Fruit fly (Drosophila melanogaster): Measurements from ENCODE around the gene vret.

The vret gene

dm6 chr3R:22753895-22754774 lies 8.8 kb upstream of the vret start (continued):
- peak; percentile 78 for TF ChIP-seq Dbx (GFP tag; IDR thresholded peaks at IDR 0.05)
- peak; percentile 9 for TF ChIP-seq caup (GFP tag; optimal IDR thresholded peaks at IDR 0.05; ENCODE audit: severe bottlenecking)
- TF ChIP-seq Myb (GFP tag; optimal IDR thresholded peaks at IDR 0.05), result peak; percentile 17
- peak; percentile 81 for TF ChIP-seq CG2678 (tag; optimal IDR thresholded peaks at IDR 0.05)
- TF ChIP-seq dimm (GFP tag; IDR thresholded peaks at IDR 0.05), result no peak
- TF ChIP-seq unc-4 (GFP tag; IDR thresholded peaks at IDR 0.05; ENCODE audit: partially characterized antibody), result peak; percentile 44
- peak; percentile 66 for TF ChIP-seq Hmr (GFP tag; optimal IDR thresholded peaks at IDR 0.05)
- peak; percentile 55 for TF ChIP-seq CG10979 (tag; optimal IDR thresholded peaks at IDR 0.05)
- peak; percentile 8 to 55 for TF ChIP-seq Pdp1 (GFP tag; optimal IDR thresholded peaks at IDR 0.05)
- peak; percentile 11 for TF ChIP-seq CG5180 (GFP tag; optimal IDR thresholded peaks at IDR 0.05)
- TF ChIP-seq Abd-B (GFP tag; optimal IDR thresholded peaks at IDR 0.05), result peak; percentile 33
- TF ChIP-seq CG13775 (GFP tag; optimal IDR thresholded peaks at IDR 0.05), result peak; percentile 63
- TF ChIP-seq slou (GFP tag; optimal IDR thresholded peaks at IDR 0.05), result peak; percentile 5
- peak; percentile 51 for TF ChIP-seq ftz-f1 (GFP tag; optimal IDR thresholded peaks at IDR 0.05)
- no peak for TF ChIP-seq insv (GFP tag; optimal IDR thresholded peaks at IDR 0.05)
- peak; percentile 41 for TF ChIP-seq CG7987 (GFP tag; optimal IDR thresholded peaks at IDR 0.05)
- peak; percentile 26 for TF ChIP-seq repo (GFP tag; optimal IDR thresholded peaks at IDR 0.05)
- peak; percentile 73 for TF ChIP-seq CG9727 (GFP tag; optimal IDR thresholded peaks at IDR 0.05)
- peak; percentile 23; the same call in 1 of the 3 replicates for TF ChIP-seq Mrtf (GFP tag; IDR thresholded peaks at IDR 0.05)
- TF ChIP-seq Deaf1 (tag; optimal IDR thresholded peaks at IDR 0.05), result peak; percentile 95
- TF ChIP-seq CG8388 (GFP tag; optimal IDR thresholded peaks at IDR 0.05), result peak; percentile 52
- TF ChIP-seq CG10209 (GFP tag; optimal IDR thresholded peaks at IDR 0.05), result peak; percentile 61
- TF ChIP-seq Bteb2 (GFP tag; optimal IDR thresholded peaks at IDR 0.05), result no peak
- no peak for TF ChIP-seq pan (optimal IDR thresholded peaks at IDR 0.05)
- TF ChIP-seq pan (GFP tag; optimal IDR thresholded peaks at IDR 0.05 in 1 of 2, IDR thresholded peaks at IDR 0.05 in 1 of 2), result peak in 1 of 2 experiments; percentile 51
- peak; percentile 28 for TF ChIP-seq fd3F (GFP tag; optimal IDR thresholded peaks at IDR 0.05)
- peak; percentile 53; the same call in 1 of the 2 replicates for TF ChIP-seq bowl (GFP tag; IDR thresholded peaks at IDR 0.05)

- TF ChIP-seq ftz-f1 (GFP tag; optimal IDR thresholded peaks at IDR 0.05), result peak; percentile 1
- TF ChIP-seq onecut (GFP tag; IDR thresholded peaks at IDR 0.05), result peak; percentile 72
- peak; percentile 74 for TF ChIP-seq cg (GFP tag; optimal IDR thresholded peaks at IDR 0.05)
- TF ChIP-seq sisA (GFP tag; IDR thresholded peaks at IDR 0.05), result no peak
- TF ChIP-seq Hr78 (GFP tag; optimal IDR thresholded peaks at IDR 0.05), result peak in 1 of 2 experiments; percentile 25
- no peak for TF ChIP-seq trh (GFP tag; optimal IDR thresholded peaks at IDR 0.05)
- no peak for TF ChIP-seq CG8478 (optimal IDR thresholded peaks at IDR 0.05)
- TF ChIP-seq pros (GFP tag; optimal IDR thresholded peaks at IDR 0.05), result peak; percentile 1
- TF ChIP-seq CG7839 (tag; optimal IDR thresholded peaks at IDR 0.05), result no peak
- peak; percentile 4 for TF ChIP-seq grn (GFP tag; optimal IDR thresholded peaks at IDR 0.05)
- no peak for TF ChIP-seq CG15073 (GFP tag; optimal IDR thresholded peaks at IDR 0.05)
- TF ChIP-seq CG12769 (tag; optimal IDR thresholded peaks at IDR 0.05), result peak; percentile 27
- TF ChIP-seq cwo (GFP tag; optimal IDR thresholded peaks at IDR 0.05), result peak; percentile 53
- no peak for TF ChIP-seq danr (GFP tag; IDR thresholded peaks at IDR 0.05)
- no peak for TF ChIP-seq az2 (GFP tag; optimal IDR thresholded peaks at IDR 0.05)
- TF ChIP-seq CG1832 (GFP tag; optimal IDR thresholded peaks at IDR 0.05), result no peak
- peak; percentile 62 for TF ChIP-seq CG34376 (GFP tag; optimal IDR thresholded peaks at IDR 0.05)
- TF ChIP-seq CG3726 (GFP tag; IDR thresholded peaks at IDR 0.05), result no peak
- TF ChIP-seq klu (GFP tag; IDR thresholded peaks at IDR 0.05), result no peak
- TF ChIP-seq CG12071 (GFP tag; optimal IDR thresholded peaks at IDR 0.05), result peak; percentile 27
- TF ChIP-seq CG5953 (GFP tag; IDR thresholded peaks at IDR 0.05), result 0 out of 2 replicates have a peak, but pooled peaks have one; percentile 14
- TF ChIP-seq sd (tag; optimal IDR thresholded peaks at IDR 0.05), result peak; percentile 85
- TF ChIP-seq CG7987 (GFP tag; optimal IDR thresholded peaks at IDR 0.05), result peak; percentile 52
- no peak for TF ChIP-seq CG11456 (GFP tag; IDR thresholded peaks at IDR 0.05)
Measured at dm6 chr3R:22753600-22753894, 8.2 kb upstream of the vret start.

Measured in whole organism, embryonic.